Fruit fly (Drosophila melanogaster): ENCODE results near the gene CG5078.

The CG5078 gene

DNA sequence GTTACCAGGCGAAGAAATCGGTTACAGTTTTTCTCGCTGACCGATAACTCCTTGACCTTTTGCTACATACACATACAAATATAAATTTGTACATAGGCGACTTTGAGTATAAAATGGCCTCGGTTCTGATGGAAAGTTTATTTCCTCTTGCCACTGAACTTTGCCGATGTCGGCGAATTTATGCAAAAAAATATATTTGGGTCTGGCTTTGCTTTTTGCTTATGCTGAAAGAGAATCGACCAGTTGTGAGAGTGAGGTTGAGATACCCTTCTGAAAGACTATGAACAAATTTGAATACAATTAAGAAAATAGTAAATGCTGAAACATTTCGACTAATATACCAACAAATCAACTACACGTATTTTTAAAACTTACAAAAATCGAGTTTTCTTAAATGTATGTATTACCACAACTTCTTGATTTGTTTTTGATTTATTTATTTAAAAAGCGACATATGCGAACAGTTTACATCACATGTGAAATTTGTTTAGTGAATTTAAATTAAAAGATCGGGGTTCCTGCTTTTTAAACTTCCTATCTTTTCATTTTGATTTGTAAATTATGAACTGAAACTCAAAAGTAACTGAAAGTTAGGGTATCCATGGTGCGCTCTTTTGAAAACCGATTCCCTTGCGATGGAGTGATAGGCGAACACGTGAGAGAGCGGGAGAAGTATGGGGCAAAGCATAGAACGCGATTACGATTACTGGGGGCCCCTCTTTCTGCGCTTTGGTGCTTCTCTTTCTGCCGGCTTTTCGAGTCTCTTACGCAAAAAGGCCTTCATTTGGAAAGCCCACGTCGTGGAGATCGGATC is 3.5 kb downstream of the CG5078 start (continued):
- no peak for TF ChIP-seq sc (optimal IDR thresholded peaks at IDR 0.05)
- TF ChIP-seq sc (GFP tag; optimal IDR thresholded peaks at IDR 0.05), result peak; percentile 61
- TF ChIP-seq row (GFP tag; IDR thresholded peaks at IDR 0.05), result peak; percentile 91

DNA sequence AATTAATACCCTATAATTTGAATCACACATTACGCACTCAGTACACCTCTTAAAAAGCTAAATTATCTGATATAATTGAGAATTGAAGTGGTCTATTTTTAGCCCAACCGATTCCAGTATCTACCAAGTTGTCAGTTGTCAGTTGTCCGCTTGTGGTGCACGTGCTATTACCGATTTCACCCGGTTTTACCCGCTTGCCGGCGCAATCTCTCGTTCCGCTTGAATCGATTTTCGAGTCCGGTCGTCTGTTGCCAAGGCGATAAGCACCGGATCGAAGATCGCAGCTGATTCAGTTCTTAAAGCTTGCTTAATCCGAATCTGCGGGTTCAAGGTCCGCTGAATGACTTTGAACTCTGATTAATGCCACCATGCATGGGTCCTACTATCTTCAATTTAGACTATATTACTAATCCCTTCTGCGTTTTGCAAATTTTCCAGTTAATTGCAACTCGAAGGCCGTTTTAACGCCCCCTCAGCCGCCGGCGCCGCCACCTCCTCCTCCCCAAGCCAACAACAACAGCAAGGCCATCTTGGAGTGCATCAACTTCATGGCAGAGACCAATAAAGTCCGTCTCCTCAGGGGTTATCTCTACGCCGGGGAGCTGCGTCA is 5.8 kb downstream of the CG5078 start:
- TF ChIP-seq D19B (GFP tag; optimal IDR thresholded peaks at IDR 0.05) (peak; percentile 64), CG8388 (GFP tag; optimal IDR thresholded peaks at IDR 0.05) (no peak), slbo (GFP tag; IDR thresholded peaks at IDR 0.05) (0 out of 2 replicates have a peak, but pooled peaks have one; percentile 6), nom (GFP tag; optimal IDR thresholded peaks at IDR 0.05) (peak; percentile 26), Elba2 (GFP tag; optimal IDR thresholded peaks at IDR 0.05) (no peak), Blimp-1 (GFP tag; optimal IDR thresholded peaks at IDR 0.05) (no peak), Xbp1 (GFP tag; optimal IDR thresholded peaks at IDR 0.05) (no peak), Poxn (GFP tag; IDR thresholded peaks at IDR 0.05) (no peak), sug (tag; optimal IDR thresholded peaks at IDR 0.05) (peak; percentile 70), gem (tag; optimal IDR thresholded peaks at IDR 0.05) (peak; percentile 30), CG34376 (GFP tag; optimal IDR thresholded peaks at IDR 0.05) (peak; percentile 68), cwo (GFP tag; optimal IDR thresholded peaks at IDR 0.05) (peak; percentile 78), ftz-f1 (GFP tag; optimal IDR thresholded peaks at IDR 0.05) (peak; percentile 36), E2f2 (GFP tag; IDR thresholded peaks at IDR 0.05) (peak; percentile 25; the same call in 1 of the 2 replicates), CG3163 (GFP tag; optimal IDR thresholded peaks at IDR 0.05) (no peak)

DNA sequence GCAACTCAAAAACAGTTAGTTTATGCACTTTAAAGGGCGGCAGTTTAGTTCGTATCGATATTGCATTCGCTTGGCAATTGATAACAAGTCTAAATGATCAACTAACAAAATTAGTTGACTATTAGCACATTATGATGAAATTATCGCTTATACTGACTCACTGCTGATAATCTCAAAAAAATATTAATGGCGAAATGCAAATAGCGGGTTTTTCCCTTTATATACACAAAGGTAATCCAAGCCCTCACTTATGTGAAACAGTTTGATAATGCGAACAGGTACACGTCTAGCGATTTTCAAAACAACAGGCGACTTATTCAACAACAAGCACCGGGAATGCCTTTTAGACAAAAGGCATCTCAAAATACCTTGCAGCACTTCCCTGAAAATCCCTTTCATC is 8.3 kb downstream of the CG5078 start:
- TF ChIP-seq CG8944 (GFP tag; optimal IDR thresholded peaks at IDR 0.05) (no peak), mirr (GFP tag; optimal IDR thresholded peaks at IDR 0.05) (no peak), CG10959 (GFP tag; IDR thresholded peaks at IDR 0.05) (no peak), Ada2b (GFP tag; IDR thresholded peaks at IDR 0.05) (no peak), sens-2 (GFP tag; IDR thresholded peaks at IDR 0.05) (no peak), Pdp1 (GFP tag; optimal IDR thresholded peaks at IDR 0.05) (peak in 1 of 2 experiments; percentile 0), CG10274 (GFP tag; optimal IDR thresholded peaks at IDR 0.05) (no peak), sens (GFP tag) (peak; percentile 50), chif (GFP tag; optimal IDR thresholded peaks at IDR 0.05) (no peak), Awh (GFP tag; IDR thresholded peaks at IDR 0.05) (no peak), Rx (GFP tag; IDR thresholded peaks at IDR 0.05) (no peak), chinmo (GFP tag; IDR thresholded peaks at IDR 0.05; ENCODE audit: partially characterized antibody) (0 out of 4 replicates have a peak, but pooled peaks have one; percentile 30)

dm6 chr3L:20516519-20517178 is 10.8 kb downstream of the CG5078 start:
- TF ChIP-seq CG17361 (GFP tag; IDR thresholded peaks at IDR 0.05), result peak; percentile 77
- no peak for TF ChIP-seq CG7271 (tag; optimal IDR thresholded peaks at IDR 0.05)
- no peak for TF ChIP-seq Eip74EF (GFP tag; optimal IDR thresholded peaks at IDR 0.05)
- no peak for TF ChIP-seq Antp (GFP tag; optimal IDR thresholded peaks at IDR 0.05)
- peak; percentile 10; the same call in 1 of the 2 replicates for TF ChIP-seq CG10959 (GFP tag; IDR thresholded peaks at IDR 0.05)
- TF ChIP-seq gcm (GFP tag; optimal IDR thresholded peaks at IDR 0.05), result peak; percentile 31
- no peak for TF ChIP-seq CG16779 (GFP tag; IDR thresholded peaks at IDR 0.05)
- TF ChIP-seq Oli (tag; optimal IDR thresholded peaks at IDR 0.05), result peak; percentile 62
- TF ChIP-seq vvl (GFP tag; IDR thresholded peaks at IDR 0.05), result peak; percentile 19; the same call in 1 of the 2 replicates
- TF ChIP-seq Hr3 (GFP tag; optimal IDR thresholded peaks at IDR 0.05), result no peak
- TF ChIP-seq CG6791 (GFP tag; IDR thresholded peaks at IDR 0.05; ENCODE audit: partially characterized antibody), result peak; percentile 62; the same call in 1 of the 3 replicates
- TF ChIP-seq CG2129 (GFP tag; IDR thresholded peaks at IDR 0.05; ENCODE audit: partially characterized antibody), result no peak
- TF ChIP-seq gsb-n (tag; optimal IDR thresholded peaks at IDR 0.05), result peak; percentile 38
- TF ChIP-seq HLH54F (GFP tag; optimal IDR thresholded peaks at IDR 0.05), result no peak
- TF ChIP-seq cwo (GFP tag; optimal IDR thresholded peaks at IDR 0.05), result peak; percentile 57
- peak; percentile 45 for TF ChIP-seq Ptx1 (GFP tag; IDR thresholded peaks at IDR 0.05)
